Worm (Caenorhabditis elegans) whole organism, L2 larva: ENCODE measurements around the gene str-66.

Source experiments
- snpc-4 ChIP-seq: fragments of 150-350 bp; optimal IDR thresholded peaks from 2 replicates; lab custom pipeline; 2014; ENCODE audit warnings: missing biosample characterization, missing genetic modification characterization
- ztf-11 ChIP-seq: sonication (generic microtip); optimal IDR thresholded peaks from 2 replicates; lab custom pipeline; 2017; ENCODE audit warnings: missing biosample characterization, missing genetic modification characterization

DNA sequence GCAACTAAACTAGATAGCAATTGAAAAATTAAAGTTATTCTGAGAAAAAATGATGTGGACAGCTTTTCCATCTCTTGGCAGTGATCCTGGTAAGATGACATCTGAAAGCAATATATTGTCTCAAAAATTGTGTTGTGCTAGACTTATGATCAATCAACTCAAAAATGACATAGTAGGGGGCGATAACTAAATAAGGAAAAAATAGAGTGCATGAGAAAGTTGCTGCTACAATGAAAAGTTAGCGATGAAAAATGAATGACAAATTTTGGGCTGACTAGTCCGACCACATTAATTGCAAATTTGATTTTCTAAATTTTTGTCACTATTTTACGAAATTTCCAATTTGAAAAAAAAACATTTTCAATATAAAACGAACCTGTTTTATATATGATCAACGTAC lies 37.2 kb upstream of the str-66 start, which contains the start of gene srab-9:
- TF ChIP-seq snpc-4 (tag; lab: Kevin White, UChicago) (no peak), ztf-11 (tag; lab: Kevin White, UChicago) (no peak)
